Worm (Caenorhabditis elegans) whole organism, late embryonic: ENCODE measurements around the gene ZK370.6.

Experiments
- C38D4.7 ChIP-seq: fragments of 200-800 bp; sonication (Bioruptor generic); optimal IDR thresholded peaks from 2 replicates; lab custom pipeline; 2018; ENCODE audit warnings: mild to moderate bottlenecking, missing genetic modification characterization, moderate library complexity, missing compliant biosample characterization
- F13H6.1 ChIP-seq: sonication (generic microtip); optimal IDR thresholded peaks from 2 replicates; lab custom pipeline; 2016; ENCODE audit warnings: missing genetic modification characterization, missing compliant biosample characterization
- K02D7.2 ChIP-seq: sonication (generic microtip); optimal IDR thresholded peaks from 2 replicates; lab custom pipeline; 2017; ENCODE audit warnings: mild to moderate bottlenecking, missing genetic modification characterization, missing compliant biosample characterization
- T23F11.4 ChIP-seq: fragments of 200-800 bp; sonication (Bioruptor generic); optimal IDR thresholded peaks from 2 replicates; lab custom pipeline; 2018; ENCODE audit warnings: mild to moderate bottlenecking, missing genetic modification characterization, missing compliant biosample characterization
- Y22D7AL.16 ChIP-seq: sonication (generic microtip); optimal IDR thresholded peaks from 2 replicates; lab custom pipeline; 2016; ENCODE audit warnings: missing genetic modification characterization, missing compliant biosample characterization
- ahr-1 ChIP-seq: sonication (generic microtip); optimal IDR thresholded peaks from 2 replicates; lab custom pipeline; 2016; ENCODE audit warnings: missing genetic modification characterization, missing compliant biosample characterization
- ama-1 ChIP-seq: fragments of 150-350 bp; optimal IDR thresholded peaks from 2 replicates; lab custom pipeline; 2014
- ceh-14 ChIP-seq: sonication (generic microtip); optimal IDR thresholded peaks from 2 replicates; lab custom pipeline; 2016; ENCODE audit warnings: missing genotype, missing genetic modification characterization, missing compliant biosample characterization
- ceh-18 ChIP-seq: sonication (generic microtip); optimal IDR thresholded peaks from 2 replicates; lab custom pipeline; 2016; ENCODE audit warnings: missing genetic modification characterization, missing compliant biosample characterization
- ceh-2 ChIP-seq: sonication (generic microtip); optimal IDR thresholded peaks from 2 replicates; lab custom pipeline; 2016; ENCODE audit warnings: missing genotype, missing genetic modification characterization, missing compliant biosample characterization
- ceh-30 ChIP-seq: fragments of 150-350 bp; optimal IDR thresholded peaks from 2 replicates; lab custom pipeline; 2014; ENCODE audit warnings: missing biosample characterization, missing genetic modification characterization
- ceh-31 ChIP-seq: sonication (generic microtip); optimal IDR thresholded peaks from 2 replicates; lab custom pipeline; 2016; ENCODE audit warnings: missing genetic modification characterization, missing compliant biosample characterization
- ceh-34 ChIP-seq: sonication (generic microtip); optimal IDR thresholded peaks from 2 replicates; lab custom pipeline; 2016; ENCODE audit warnings: mild to moderate bottlenecking, missing genetic modification characterization, missing compliant biosample characterization
- ceh-45 ChIP-seq: fragments of 200-800 bp; sonication (Bioruptor generic); IDR thresholded peaks from 2 replicates; pipeline ENCODE4 v1.3.6; 2022; ENCODE audit warnings: missing genetic modification reagents, missing genetic modification characterization, missing compliant biosample characterization
- ceh-6 ChIP-seq: fragments of 200-800 bp; sonication (Bioruptor generic); optimal IDR thresholded peaks from 2 replicates; lab custom pipeline; 2018; ENCODE audit warnings: mild to moderate bottlenecking, missing genetic modification characterization, missing compliant biosample characterization
- ceh-9 ChIP-seq: sonication (generic microtip); optimal IDR thresholded peaks from 2 replicates; lab custom pipeline; 2016; ENCODE audit warnings: mild to moderate bottlenecking, missing genetic modification characterization, inconsistent platforms, missing compliant biosample characterization
- che-1 ChIP-seq: sonication (generic microtip); optimal IDR thresholded peaks from 2 replicates; lab custom pipeline; 2016; ENCODE audit warnings: mild to moderate bottlenecking, missing genetic modification characterization, missing compliant biosample characterization
- dmd-4 ChIP-seq: sonication (generic microtip); optimal IDR thresholded peaks from 2 replicates; lab custom pipeline; 2016; ENCODE audit warnings: borderline replicate concordance, missing genetic modification characterization, missing compliant biosample characterization
- dve-1 ChIP-seq: sonication (generic microtip); optimal IDR thresholded peaks from 2 replicates; lab custom pipeline; 2017; ENCODE audit warnings: antibody characterized with exemption, mild to moderate bottlenecking, missing genetic modification characterization, missing compliant biosample characterization
- elt-2 ChIP-seq: sonication (generic microtip); optimal IDR thresholded peaks from 2 replicates; lab custom pipeline; 2016; ENCODE audit warnings: missing genetic modification reagents, missing genetic modification characterization, missing compliant biosample characterization
- elt-4 ChIP-seq: sonication (generic microtip); optimal IDR thresholded peaks from 2 replicates; lab custom pipeline; 2016; ENCODE audit warnings: missing genetic modification characterization, missing compliant biosample characterization
- eyg-1 ChIP-seq: sonication (generic microtip); optimal IDR thresholded peaks from 2 replicates; lab custom pipeline; 2016; ENCODE audit warnings: missing genotype, missing genetic modification characterization, missing compliant biosample characterization
- fax-1 ChIP-seq: sonication (generic microtip); optimal IDR thresholded peaks from 2 replicates; lab custom pipeline; 2016; ENCODE audit warnings: missing genotype, missing genetic modification characterization, missing compliant biosample characterization
- gmeb-2 ChIP-seq: sonication (generic microtip); optimal IDR thresholded peaks from 2 replicates; lab custom pipeline; 2016; ENCODE audit warnings: missing genetic modification characterization, inconsistent platforms, missing compliant biosample characterization
- hlh-13 ChIP-seq: fragments of 200-800 bp; sonication (Bioruptor generic); optimal IDR thresholded peaks from 2 replicates; lab custom pipeline; 2018; ENCODE audit warnings: mild to moderate bottlenecking, missing genetic modification characterization, missing compliant biosample characterization
- hlh-15 ChIP-seq: sonication (generic microtip); optimal IDR thresholded peaks from 2 replicates; lab custom pipeline; 2016; ENCODE audit warnings: missing genetic modification characterization, missing compliant biosample characterization
- hlh-30 ChIP-seq: sonication (generic microtip); optimal IDR thresholded peaks from 2 replicates; lab custom pipeline; 2017; ENCODE audit warnings: antibody characterized with exemption, missing genetic modification characterization, missing compliant biosample characterization; ENCODE audit not compliant: insufficient read depth
- hlh-6 ChIP-seq: sonication (generic microtip); optimal IDR thresholded peaks from 2 replicates; lab custom pipeline; 2016; ENCODE audit warnings: missing genotype, missing genetic modification characterization, missing compliant biosample characterization
- hlh-8 ChIP-seq: sonication (generic microtip); optimal IDR thresholded peaks from 2 replicates; lab custom pipeline; 2016; ENCODE audit warnings: missing genotype, missing genetic modification characterization, missing compliant biosample characterization
- lim-6 ChIP-seq: sonication (generic microtip); optimal IDR thresholded peaks from 2 replicates; lab custom pipeline; 2016; ENCODE audit warnings: missing genetic modification characterization, missing compliant biosample characterization
- madf-2 ChIP-seq: sonication (generic microtip); optimal IDR thresholded peaks from 2 replicates; lab custom pipeline; 2017; ENCODE audit warnings: missing genetic modification characterization, missing compliant biosample characterization
- mec-3 ChIP-seq: sonication (generic microtip); optimal IDR thresholded peaks from 2 replicates; lab custom pipeline; 2016; ENCODE audit warnings: borderline replicate concordance, missing genetic modification characterization, missing compliant biosample characterization
- nhr-11 ChIP-seq: fragments of 150-350 bp; optimal IDR thresholded peaks from 2 replicates; lab custom pipeline; 2014; ENCODE audit warnings: missing biosample characterization, missing genetic modification characterization
- nhr-232 ChIP-seq: sonication (generic microtip); optimal IDR thresholded peaks from 2 replicates; lab custom pipeline; 2016; ENCODE audit warnings: missing genetic modification characterization, missing compliant biosample characterization
- npax-4 ChIP-seq: sonication (generic microtip); optimal IDR thresholded peaks from 2 replicates; lab custom pipeline; 2016; ENCODE audit warnings: missing genetic modification characterization, missing compliant biosample characterization
- odd-2 ChIP-seq: sonication (generic microtip); optimal IDR thresholded peaks from 2 replicates; lab custom pipeline; 2017; ENCODE audit warnings: antibody characterized with exemption, mild to moderate bottlenecking, missing genetic modification characterization, missing compliant biosample characterization
- pag-3 ChIP-seq: sonication (generic microtip); optimal IDR thresholded peaks from 2 replicates; lab custom pipeline; 2016; ENCODE audit warnings: missing compliant biosample characterization, missing genetic modification characterization, borderline replicate concordance
- pat-9 ChIP-seq: fragments of 200-800 bp; sonication (Bioruptor generic); optimal IDR thresholded peaks from 2 replicates; lab custom pipeline; 2018; ENCODE audit warnings: mild to moderate bottlenecking, missing genetic modification characterization, moderate library complexity, missing compliant biosample characterization
- pax-1 ChIP-seq: fragments of 150-350 bp; optimal IDR thresholded peaks from 2 replicates; lab custom pipeline; 2014; ENCODE audit warnings: missing biosample characterization, missing genetic modification characterization
- pha-2 ChIP-seq: sonication (generic microtip); optimal IDR thresholded peaks from 2 replicates; lab custom pipeline; 2017; ENCODE audit warnings: mild to moderate bottlenecking, missing genetic modification characterization, missing compliant biosample characterization
- pqm-1 ChIP-seq: sonication (generic microtip); optimal IDR thresholded peaks from 2 replicates; lab custom pipeline; 2016; ENCODE audit warnings: missing genetic modification characterization, missing compliant biosample characterization
- ref-2 ChIP-seq: sonication (generic microtip); optimal IDR thresholded peaks from 2 replicates; lab custom pipeline; 2016; ENCODE audit warnings: missing genetic modification characterization, missing compliant biosample characterization
- rnt-1 ChIP-seq: sonication (generic microtip); optimal IDR thresholded peaks from 2 replicates; lab custom pipeline; 2016; ENCODE audit warnings: missing genetic modification characterization, missing compliant biosample characterization
- sox-2 ChIP-seq: fragments of 200-800 bp; sonication (Bioruptor generic); IDR thresholded peaks from 2 replicates; pipeline ENCODE4 v1.3.6; 2022; ENCODE audit warnings: missing genetic modification reagents, missing genetic modification characterization, missing compliant biosample characterization
- syd-9 ChIP-seq: sonication (generic microtip); optimal IDR thresholded peaks from 2 replicates; lab custom pipeline; 2016; ENCODE audit warnings: mild to moderate bottlenecking, missing genetic modification characterization, moderate library complexity, missing compliant biosample characterization
- tbx-7 ChIP-seq: sonication (generic microtip); optimal IDR thresholded peaks from 2 replicates; lab custom pipeline; 2016; ENCODE audit warnings: missing genotype, missing genetic modification characterization, missing compliant biosample characterization
- ttx-3 ChIP-seq: sonication (generic microtip); optimal IDR thresholded peaks from 2 replicates; lab custom pipeline; 2016; ENCODE audit warnings: missing genetic modification reagents, missing genetic modification characterization, missing compliant biosample characterization
- unc-3 ChIP-seq, 2 experiments: fragments of 200-800 bp in 1 of 2; sonication (Bioruptor generic) in 1 of 2; sonication (generic microtip) in 1 of 2; conservative IDR thresholded peaks in 1 of 2; optimal IDR thresholded peaks in 1 of 2; 2 replicates each; pipeline versions ENCODE4 v1.3.6 to Lab custom; 2016 to 2022; ENCODE audit warnings: missing compliant biosample characterization in 2 of 2, missing genetic modification characterization in 2 of 2, missing genetic modification reagents in 1 of 2
- unc-42 ChIP-seq: sonication (generic microtip); optimal IDR thresholded peaks from 2 replicates; lab custom pipeline; 2016; ENCODE audit warnings: missing genotype, missing genetic modification characterization, missing compliant biosample characterization
- unc-55 ChIP-seq: sonication (generic microtip); optimal IDR thresholded peaks from 2 replicates; lab custom pipeline; 2017; ENCODE audit warnings: missing biosample characterization, missing genetic modification reagents, missing genetic modification characterization
- unc-86 ChIP-seq: sonication (generic microtip); optimal IDR thresholded peaks from 2 replicates; lab custom pipeline; 2016; ENCODE audit warnings: missing genetic modification characterization, missing compliant biosample characterization
- zip-5 ChIP-seq: sonication (generic microtip); optimal IDR thresholded peaks from 2 replicates; lab custom pipeline; 2016; ENCODE audit warnings: missing genetic modification characterization, missing compliant biosample characterization
- ztf-16 ChIP-seq: sonication (generic microtip); optimal IDR thresholded peaks from 2 replicates; lab custom pipeline; 2017; ENCODE audit warnings: missing genetic modification characterization, missing compliant biosample characterization

Gene ZK370.6

ce11 chrIII:8767889-8768361 is 24.3 kb upstream of the ZK370.6 start, which contains the start of gene mtss-1:
TSS of gene mtss-1 (plus strand) at chrIII:8768311.
- TF ChIP-seq mec-3 (tag; lab: Kevin White, UChicago) (no peak), fax-1 (tag; lab: Kevin White, UChicago) (peak; percentile 85), nhr-11 (tag; lab: Kevin White, UChicago) (no peak), madf-2 (peak; percentile 64), lim-6 (tag; lab: Kevin White, UChicago) (peak; percentile 2), elt-2 (peak; percentile 92), dve-1 (tag; lab: Kevin White, UChicago) (no peak), hlh-30 (tag; lab: Kevin White, UChicago) (no peak), elt-4 (tag; lab: Kevin White, UChicago) (no peak), ztf-16 (tag; lab: Kevin White, UChicago) (peak; percentile 79), tbx-7 (tag; lab: Kevin White, UChicago) (peak; percentile 31), rnt-1 (tag; lab: Kevin White, UChicago) (peak; percentile 63), pqm-1 (tag; lab: Kevin White, UChicago) (no peak), ref-2 (tag; lab: Kevin White, UChicago) (peak; percentile 64), ceh-45 (GFP tag; lab: Robert Waterston, UW) (no peak), ceh-6 (GFP tag; lab: Kevin White, UChicago) (peak; percentile 67), C38D4.7 (GFP tag; lab: Kevin White, UChicago) (peak; percentile 71), ceh-14 (tag; lab: Kevin White, UChicago) (peak; percentile 85), sox-2 (GFP tag; lab: Robert Waterston, UW) (peak; percentile 17; the same call in 1 of the 2 replicates), F13H6.1 (tag; lab: Kevin White, UChicago) (peak; percentile 57), ceh-31 (tag; lab: Kevin White, UChicago) (peak; percentile 77), hlh-8 (peak; percentile 59), T23F11.4 (GFP tag; lab: Kevin White, UChicago) (peak; percentile 73), gmeb-2 (tag; lab: Kevin White, UChicago) (peak; percentile 70), dmd-4 (tag; lab: Kevin White, UChicago) (no peak), hlh-15 (tag; lab: Kevin White, UChicago) (peak; percentile 59), odd-2 (tag; lab: Kevin White, UChicago) (peak; percentile 77), zip-5 (tag; lab: Kevin White, UChicago) (peak; percentile 66), ceh-9 (tag; lab: Kevin White, UChicago) (no peak), K02D7.2 (tag; lab: Kevin White, UChicago) (peak; percentile 74), unc-42 (tag; lab: Kevin White, UChicago) (peak; percentile 13), Y22D7AL.16 (tag; lab: Kevin White, UChicago) (peak; percentile 52), pag-3 (tag; lab: Kevin White, UChicago) (no peak), ceh-30 (tag; lab: Kevin White, UChicago) (no peak), ama-1 (lab: Kevin White, UChicago) (no peak), pat-9 (tag; lab: Kevin White, UChicago) (peak; percentile 59), pax-1 (tag; lab: Kevin White, UChicago) (no peak), npax-4 (tag; lab: Kevin White, UChicago) (peak; percentile 67), ceh-18 (tag; lab: Kevin White, UChicago) (peak; percentile 24), hlh-6 (tag; lab: Kevin White, UChicago) (peak; percentile 45), pha-2 (peak; percentile 74), unc-86 (tag; lab: Kevin White, UChicago) (peak; percentile 76), che-1 (tag; lab: Kevin White, UChicago) (peak; percentile 78), nhr-232 (tag; lab: Kevin White, UChicago) (peak; percentile 53), unc-55 (GFP tag; lab: Kevin White, UChicago) (no peak), ttx-3 (tag; lab: Kevin White, UChicago) (peak; percentile 89), ceh-2 (tag; lab: Kevin White, UChicago) (peak; percentile 75), ceh-34 (tag; lab: Kevin White, UChicago) (peak; percentile 81), syd-9 (tag; lab: Kevin White, UChicago) (peak; percentile 70), unc-3 (GFP tag; conservative IDR thresholded peaks at IDR 0.05; lab: Robert Waterston, UW) (peak; percentile 40; the same call in 1 of the 2 replicates), unc-3 (tag; optimal IDR thresholded peaks at IDR 0.05; lab: Kevin White, UChicago) (peak; percentile 56), ahr-1 (tag; lab: Kevin White, UChicago) (peak; percentile 85), hlh-13 (peak; percentile 42), eyg-1 (tag; lab: Kevin White, UChicago) (peak; percentile 64)
